Worm (Caenorhabditis elegans) whole organism, L4 larva: ENCODE results near the gene ins-5.

Experiments used
- F49E8.2 ChIP-seq: sonication (generic microtip); optimal IDR thresholded peaks from 2 replicates; lab custom pipeline; 2016; ENCODE audit warnings: missing compliant biosample characterization, mild to moderate bottlenecking, missing genetic modification characterization, borderline replicate concordance
- ZK546.5 ChIP-seq, 2 experiments: sonication (generic microtip); optimal IDR thresholded peaks; 2 replicates each; lab custom pipeline; 2017; ENCODE audit warnings: missing biosample characterization in 2 of 2, missing genetic modification characterization in 2 of 2
- ama-1 ChIP-seq: fragments of 150-350 bp; optimal IDR thresholded peaks from 2 replicates; lab custom pipeline; 2014; ENCODE audit warnings: inconsistent platforms, mixed read lengths
- ceh-82 ChIP-seq: sonication (generic microtip); optimal IDR thresholded peaks from 2 replicates; lab custom pipeline; 2017; ENCODE audit warnings: missing biosample characterization, missing genetic modification characterization
- ces-1 ChIP-seq: fragments of 150-350 bp; sonication (generic microtip); optimal IDR thresholded peaks from 4 replicates; lab custom pipeline; 2014; ENCODE audit warnings: missing biosample characterization, missing genetic modification reagents, missing genetic modification characterization
- dpl-1 ChIP-seq: fragments of 150-350 bp; optimal IDR thresholded peaks from 2 replicates; lab custom pipeline; 2014; ENCODE audit warnings: missing biosample characterization, missing genetic modification reagents, missing genetic modification characterization
- gei-8 ChIP-seq: fragments of 200-800 bp; sonication (Bioruptor generic); optimal IDR thresholded peaks from 2 replicates; lab custom pipeline; 2018; ENCODE audit warnings: mild to moderate bottlenecking, missing genetic modification characterization, missing compliant biosample characterization
- lin-13 ChIP-seq: fragments of 150-350 bp; optimal IDR thresholded peaks from 2 replicates; lab custom pipeline; 2014; ENCODE audit warnings: missing biosample characterization, missing genetic modification reagents, missing genetic modification characterization
- madf-9 ChIP-seq: fragments of 200-800 bp; sonication (Bioruptor generic); conservative IDR thresholded peaks from 2 replicates; pipeline ENCODE4 v1.3.6; 2022; ENCODE audit warnings: missing genetic modification reagents, missing genetic modification characterization, missing compliant biosample characterization
- mxl-2 ChIP-seq: fragments of 200-800 bp; sonication (Bioruptor generic); conservative IDR thresholded peaks from 2 replicates; pipeline ENCODE4 v1.3.6; 2022; ENCODE audit warnings: missing genetic modification reagents, missing genetic modification characterization, missing compliant biosample characterization
- pha-4 ChIP-seq, 2 experiments: fragments of 150-350 bp in 1 of 2; fragments of 200-800 bp in 1 of 2; sonication (Bioruptor generic) in 1 of 2; IDR thresholded peaks in 1 of 2; optimal IDR thresholded peaks in 1 of 2; 2 replicates each; pipeline versions ENCODE4 v1.3.6 to Lab custom; 2014 to 2022; ENCODE audit warnings: missing genetic modification characterization in 2 of 2, missing genetic modification reagents in 2 of 2, missing biosample characterization in 1 of 2, missing compliant biosample characterization in 1 of 2
- sdz-12 ChIP-seq: fragments of 200-800 bp; sonication (Bioruptor generic); optimal IDR thresholded peaks from 2 replicates; lab custom pipeline; 2018; ENCODE audit warnings: mild to moderate bottlenecking, missing genetic modification characterization, missing compliant biosample characterization
- unc-130 ChIP-seq: sonication (generic microtip); optimal IDR thresholded peaks from 2 replicates; lab custom pipeline; 2016; ENCODE audit warnings: missing genetic modification reagents, missing genetic modification characterization, missing compliant biosample characterization
- zag-1 ChIP-seq: fragments of 150-350 bp; optimal IDR thresholded peaks from 2 replicates; lab custom pipeline; 2014; ENCODE audit warnings: missing biosample characterization, missing genetic modification characterization

DNA sequence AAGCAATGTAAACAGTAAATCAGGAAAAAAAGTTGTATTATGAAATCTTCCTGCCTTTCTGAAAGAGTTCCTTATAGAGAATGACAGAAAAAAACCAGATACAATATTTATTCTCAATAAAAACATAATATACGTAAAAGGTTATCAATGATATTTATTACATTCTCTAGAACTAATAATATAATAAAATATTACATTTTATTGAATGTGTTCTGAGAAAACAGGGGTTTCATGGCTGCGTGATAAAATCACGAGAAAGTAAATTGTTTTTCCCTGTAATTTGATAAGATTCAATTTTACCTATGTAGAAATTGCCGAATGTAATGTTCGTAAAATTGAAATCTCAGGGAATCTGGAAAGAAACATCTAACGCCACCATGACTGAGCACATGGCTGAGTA lies 32.4 kb upstream of the ins-5 start:
- no peak for TF ChIP-seq ceh-82
- TF ChIP-seq madf-9 (GFP tag; lab: Robert Waterston, UW), result no peak
- no peak for TF ChIP-seq pha-4 (GFP tag; IDR thresholded peaks at IDR 0.05; lab: Robert Waterston, UW)
- TF ChIP-seq pha-4 (tag; optimal IDR thresholded peaks at IDR 0.05; lab: Kevin White, UChicago), result no peak
- no peak for TF ChIP-seq unc-130 (GFP tag; lab: Kevin White, UChicago)
- no peak for TF ChIP-seq zag-1 (tag; lab: Kevin White, UChicago)
- TF ChIP-seq mxl-2 (GFP tag; lab: Robert Waterston, UW), result no peak
- TF ChIP-seq dpl-1 (GFP tag; lab: Kevin White, UChicago), result no peak
- TF ChIP-seq gei-8 (GFP tag; lab: Kevin White, UChicago), result no peak
- TF ChIP-seq ces-1 (GFP tag; lab: Kevin White, UChicago), result no peak
- TF ChIP-seq lin-13 (GFP tag; lab: Kevin White, UChicago), result no peak
- no peak for TF ChIP-seq F49E8.2
- no peak for TF ChIP-seq ZK546.5 (tag; optimal IDR thresholded peaks at IDR 0.05; lab: Kevin White, UChicago)
- no peak for TF ChIP-seq sdz-12
- no peak for TF ChIP-seq ama-1 (lab: Kevin White, UChicago)
